Worm (Caenorhabditis elegans): ENCODE measurements around the gene fbxb-26.

DNA sequence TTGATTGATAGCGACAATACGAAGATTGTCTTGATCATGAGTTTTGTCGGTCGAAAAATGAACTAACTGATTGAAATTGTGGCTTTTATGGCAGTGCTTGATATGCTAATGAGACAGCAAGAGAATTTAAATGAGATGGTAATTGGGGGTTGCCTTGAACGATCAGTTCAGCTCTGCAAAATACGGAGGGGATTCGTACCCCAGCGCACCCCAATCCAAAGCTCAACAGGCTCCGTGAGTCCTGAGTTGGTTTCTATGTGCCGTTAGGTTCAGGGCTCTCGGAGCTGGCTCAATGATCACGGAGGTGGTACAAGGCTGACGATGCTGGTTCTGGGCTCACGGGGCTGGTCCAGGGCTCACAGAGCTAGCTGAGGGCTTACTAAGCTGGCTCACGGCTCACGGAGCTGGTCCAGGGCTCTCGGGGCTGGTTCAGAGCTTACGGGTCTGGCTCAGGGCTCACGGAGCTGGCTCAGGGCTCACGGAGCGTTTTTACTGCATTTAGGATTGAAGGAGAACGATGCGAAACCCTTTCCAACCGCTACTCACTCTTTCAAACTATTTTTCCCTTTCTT, 37.5 kb upstream of the fbxb-26 start, which contains the start of gene ZC204.6:
- TF ChIP-seq pha-4 (GFP tag; IDR thresholded peaks at IDR 0.05) (no peak), pha-4 (tag; optimal IDR thresholded peaks at IDR 0.05) (no peak), fkh-10 (GFP tag; optimal IDR thresholded peaks at IDR 0.05) (no peak), jun-1 (tag; optimal IDR thresholded peaks at IDR 0.05) (no peak), ces-1 (GFP tag; optimal IDR thresholded peaks at IDR 0.05) (no peak), ZK546.5 (tag; optimal IDR thresholded peaks at IDR 0.05) (no peak), fos-1 (tag; optimal IDR thresholded peaks at IDR 0.05) (no peak), lim-7 (GFP tag; IDR thresholded peaks at IDR 0.05) (no peak), egl-27 (tag; optimal IDR thresholded peaks at IDR 0.05) (no peak)
